Worm (Caenorhabditis elegans) whole organism, L4/young adult: ENCODE results near the gene F15H10.10.

Experiments used
- W03F9.2 ChIP-seq: fragments of 150-350 bp; optimal IDR thresholded peaks from 2 replicates; lab custom pipeline; 2014; ENCODE audit warnings: missing biosample characterization, missing genetic modification characterization
- dao-5 ChIP-seq: sonication (generic microtip); optimal IDR thresholded peaks from 2 replicates; lab custom pipeline; 2016; ENCODE audit warnings: missing genotype, missing genetic modification characterization, moderate library complexity, missing compliant biosample characterization
- him-1 ChIP-seq: sonication (generic microtip); optimal IDR thresholded peaks from 2 replicates; lab custom pipeline; 2016; ENCODE audit warnings: missing genotype, missing genetic modification reagents, missing genetic modification characterization, missing compliant biosample characterization

Gene F15H10.10

ce11 chrV:10416925-10417324 lies at the start of gene F15H10.10:
Gene F15H10.10, minus strand, starts transcription at chrV:10417025.
- TF ChIP-seq W03F9.2 (no peak), dao-5 (tag; lab: Kevin White, UChicago) (no peak), him-1 (tag; lab: Kevin White, UChicago) (no peak)

ce11 chrV:10465478-10465877 lies 48.7 kb upstream of the F15H10.10 start:
- TF ChIP-seq W03F9.2 (no peak), dao-5 (tag; lab: Kevin White, UChicago) (no peak), him-1 (tag; lab: Kevin White, UChicago) (no peak)

- TF ChIP-seq him-1 (tag; lab: Kevin White, UChicago) (no peak), W03F9.2 (no peak), dao-5 (tag; lab: Kevin White, UChicago) (no peak)
Observed at ce11 chrV:10464746-10465145, 47.9 kb upstream of the F15H10.10 start.

- TF ChIP-seq him-1 (tag; lab: Kevin White, UChicago): no peak
- TF ChIP-seq dao-5 (tag; lab: Kevin White, UChicago): no peak
- no peak for TF ChIP-seq W03F9.2
Observed at ce11 chrV:10464160-10464559, 47.3 kb upstream of the F15H10.10 start.

- TF ChIP-seq him-1 (tag; lab: Kevin White, UChicago) (no peak), W03F9.2 (no peak), dao-5 (tag; lab: Kevin White, UChicago) (no peak)
Observed at ce11 chrV:10463276-10463675, 46.5 kb upstream of the F15H10.10 start, which contains the start of gene F22E12.3. Gene F22E12.3, minus strand, starts transcription at chrV:10463376.

- TF ChIP-seq W03F9.2: no peak
- no peak for TF ChIP-seq him-1 (tag; lab: Kevin White, UChicago)
- no peak for TF ChIP-seq dao-5 (tag; lab: Kevin White, UChicago)
Observed at ce11 chrV:10462066-10462465, 45.2 kb upstream of the F15H10.10 start, which contains the start of gene chw-1. Gene chw-1, plus strand, starts transcription at chrV:10462282.

- TF ChIP-seq W03F9.2 (no peak), dao-5 (tag; lab: Kevin White, UChicago) (no peak), him-1 (tag; lab: Kevin White, UChicago) (no peak)
Observed at ce11 chrV:10460685-10461084, 43.9 kb upstream of the F15H10.10 start.

- TF ChIP-seq him-1 (tag; lab: Kevin White, UChicago): no peak
- TF ChIP-seq dao-5 (tag; lab: Kevin White, UChicago): no peak
- TF ChIP-seq W03F9.2: no peak
Observed at ce11 chrV:10457247-10457646, 40.4 kb upstream of the F15H10.10 start, which contains the start of gene F22E12.1. Gene F22E12.1, minus strand, starts transcription at chrV:10457347.

- TF ChIP-seq W03F9.2: no peak
- TF ChIP-seq him-1 (tag; lab: Kevin White, UChicago): no peak
- TF ChIP-seq dao-5 (tag; lab: Kevin White, UChicago): no peak
Observed at ce11 chrV:10453466-10453865, 36.6 kb upstream of the F15H10.10 start, which contains the start of gene Y32F6A.5. Gene Y32F6A.5, minus strand, starts transcription at chrV:10453605.

- TF ChIP-seq W03F9.2: no peak
- TF ChIP-seq dao-5 (tag; lab: Kevin White, UChicago): no peak
Observed at ce11 chrV:10441135-10442024, 24.6 kb upstream of the F15H10.10 start, which contains the start of gene pap-1. Gene pap-1, plus strand, starts transcription at chrV:10441974.

ce11 chrV:10440723-10441122 lies 23.9 kb upstream of the F15H10.10 start, which contains the start of gene snf-10:
Gene snf-10, minus strand, starts transcription at chrV:10440823.
- TF ChIP-seq him-1 (tag; lab: Kevin White, UChicago) (no peak), dao-5 (tag; lab: Kevin White, UChicago) (no peak), W03F9.2 (no peak)

ce11 chrV:10436612-10437011 lies 19.8 kb upstream of the F15H10.10 start, which contains the start of gene set-22:
Gene set-22, plus strand, starts transcription at chrV:10436912.
- TF ChIP-seq him-1 (tag; lab: Kevin White, UChicago) (no peak), W03F9.2 (no peak), dao-5 (tag; lab: Kevin White, UChicago) (no peak)

- TF ChIP-seq dao-5 (tag; lab: Kevin White, UChicago) (no peak), W03F9.2 (no peak), him-1 (tag; lab: Kevin White, UChicago) (no peak)
Observed at ce11 chrV:10435198-10435597, 18.4 kb upstream of the F15H10.10 start.

- no peak for TF ChIP-seq W03F9.2
- no peak for TF ChIP-seq him-1 (tag; lab: Kevin White, UChicago)
- no peak for TF ChIP-seq dao-5 (tag; lab: Kevin White, UChicago)
Observed at ce11 chrV:10433721-10434120, 16.9 kb upstream of the F15H10.10 start, which contains the start of gene Y32F6A.4. Gene Y32F6A.4, minus strand, starts transcription at chrV:10434067.
